Worm (Caenorhabditis elegans): ENCODE data around the gene rps-29.
A peak's percentile ranks its signal among the peaks of the same experiment; 100 is the strongest.

rps-29 gene

DNA sequence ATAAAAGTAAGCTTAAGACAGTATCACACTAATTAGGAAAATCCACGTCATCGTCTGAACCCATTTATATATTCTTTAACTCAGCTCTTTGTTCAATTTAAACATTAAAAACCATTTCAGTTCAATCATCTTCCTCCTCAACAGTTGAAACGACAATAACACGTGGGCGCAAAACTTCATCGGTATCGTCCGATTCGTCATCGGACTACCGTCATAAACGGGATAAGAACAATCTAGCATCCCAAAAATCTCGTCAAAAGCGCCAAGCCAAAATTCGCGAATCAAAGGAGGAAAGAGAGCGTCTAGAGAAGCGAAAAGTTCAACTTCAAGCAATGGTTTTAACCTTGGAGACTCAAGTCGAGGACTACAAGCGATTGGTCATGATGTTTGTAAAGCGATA, 41.1 kb downstream of the rps-29 start:
- TF ChIP-seq dmd-4 (tag; optimal IDR thresholded peaks at IDR 0.05; ENCODE audit: borderline replicate concordance), result no peak
- peak; percentile 54 for TF ChIP-seq ama-1 (optimal IDR thresholded peaks at IDR 0.05)
- TF ChIP-seq pha-2 (tag; optimal IDR thresholded peaks at IDR 0.05), result no peak

ce11 chrIII:835713-836278, 41.7 kb downstream of the rps-29 start:
- TF ChIP-seq lim-6 (tag; optimal IDR thresholded peaks at IDR 0.05) (no peak), pqm-1 (tag; optimal IDR thresholded peaks at IDR 0.05) (no peak), nhr-11 (tag; optimal IDR thresholded peaks at IDR 0.05) (peak; percentile 49), pha-4 (tag; optimal IDR thresholded peaks at IDR 0.05) (no peak), K02D7.2 (tag; optimal IDR thresholded peaks at IDR 0.05) (peak; percentile 52), hlh-6 (tag; optimal IDR thresholded peaks at IDR 0.05) (no peak), ceh-18 (tag; optimal IDR thresholded peaks at IDR 0.05) (no peak), K09A11.1 (tag; optimal IDR thresholded peaks at IDR 0.05; ENCODE audit: insufficient read depth) (no peak), syd-9 (tag; optimal IDR thresholded peaks at IDR 0.05) (no peak), che-1 (tag; optimal IDR thresholded peaks at IDR 0.05) (peak; percentile 54), ceh-48 (tag; optimal IDR thresholded peaks at IDR 0.05) (peak; percentile 26), ceh-30 (tag; optimal IDR thresholded peaks at IDR 0.05) (no peak), hlh-30 (tag; optimal IDR thresholded peaks at IDR 0.05; ENCODE audit: insufficient read depth) (no peak), unc-42 (tag; optimal IDR thresholded peaks at IDR 0.05) (no peak), mec-3 (tag; optimal IDR thresholded peaks at IDR 0.05; ENCODE audit: borderline replicate concordance) (no peak), ets-4 (tag; optimal IDR thresholded peaks at IDR 0.05) (no peak), odd-2 (tag; optimal IDR thresholded peaks at IDR 0.05) (no peak), unc-86 (tag; optimal IDR thresholded peaks at IDR 0.05) (no peak), nfya-1 (tag; optimal IDR thresholded peaks at IDR 0.05) (peak; percentile 67), fkh-6 (tag; optimal IDR thresholded peaks at IDR 0.05) (no peak), tbx-7 (tag; optimal IDR thresholded peaks at IDR 0.05) (no peak), sox-4 (tag; optimal IDR thresholded peaks at IDR 0.05) (peak; percentile 70), ref-2 (tag; optimal IDR thresholded peaks at IDR 0.05) (peak; percentile 38), ceh-6 (GFP tag; optimal IDR thresholded peaks at IDR 0.05) (no peak), ceh-45 (GFP tag; IDR thresholded peaks at IDR 0.05) (peak; percentile 70), ceh-9 (tag; optimal IDR thresholded peaks at IDR 0.05) (peak; percentile 22), ceh-31 (tag; optimal IDR thresholded peaks at IDR 0.05) (no peak), npax-4 (tag; optimal IDR thresholded peaks at IDR 0.05) (no peak), dve-1 (tag; optimal IDR thresholded peaks at IDR 0.05) (peak; percentile 43), ceh-22 (tag; optimal IDR thresholded peaks at IDR 0.05) (no peak), T23F11.4 (GFP tag; optimal IDR thresholded peaks at IDR 0.05) (peak; percentile 81), hlh-13 (GFP tag; optimal IDR thresholded peaks at IDR 0.05) (no peak), unc-55 (GFP tag; optimal IDR thresholded peaks at IDR 0.05) (no peak), gmeb-2 (tag; optimal IDR thresholded peaks at IDR 0.05) (peak; percentile 73), hlh-8 (tag; optimal IDR thresholded peaks at IDR 0.05) (no peak), pat-9 (tag; optimal IDR thresholded peaks at IDR 0.05) (no peak), eyg-1 (tag; optimal IDR thresholded peaks at IDR 0.05) (no peak), madf-2 (tag; optimal IDR thresholded peaks at IDR 0.05) (peak; percentile 91), fkh-10 (GFP tag; optimal IDR thresholded peaks at IDR 0.05) (peak; percentile 28), pha-2 (tag; optimal IDR thresholded peaks at IDR 0.05) (peak; percentile 77), ama-1 (optimal IDR thresholded peaks at IDR 0.05) (peak; percentile 95), ahr-1 (tag; optimal IDR thresholded peaks at IDR 0.05) (no peak), C38D4.7 (GFP tag; optimal IDR thresholded peaks at IDR 0.05) (peak; percentile 61), zip-5 (tag; optimal IDR thresholded peaks at IDR 0.05) (no peak), elt-2 (tag; optimal IDR thresholded peaks at IDR 0.05) (peak; percentile 9), pax-1 (tag; optimal IDR thresholded peaks at IDR 0.05) (no peak), ztf-16 (tag; optimal IDR thresholded peaks at IDR 0.05) (peak; percentile 35), sox-2 (GFP tag; IDR thresholded peaks at IDR 0.05) (no peak; the same call in 1 of the 2 replicates), hlh-15 (tag; optimal IDR thresholded peaks at IDR 0.05) (no peak), ceh-2 (tag; optimal IDR thresholded peaks at IDR 0.05) (no peak), dmd-4 (tag; optimal IDR thresholded peaks at IDR 0.05; ENCODE audit: borderline replicate concordance) (no peak)

Measured in whole organism, late embryonic.